Worm (Caenorhabditis elegans): ENCODE results near the gene sma-9.

sma-9 gene

ce11 chrX:10731837-10732236, 37.2 kb upstream of the sma-9 start (continued):
- TF ChIP-seq rcor-1 (GFP tag; IDR thresholded peaks at IDR 0.05) (0 out of 2 replicates have a peak, but pooled peaks have one; percentile 39), ztf-18 (tag; optimal IDR thresholded peaks at IDR 0.05) (peak; percentile 55), nhr-179 (tag; optimal IDR thresholded peaks at IDR 0.05) (peak; percentile 3), D2030.7 (GFP tag; IDR thresholded peaks at IDR 0.05) (peak; percentile 76), snpc-1.1 (tag; optimal IDR thresholded peaks at IDR 0.05; ENCODE audit: insufficient read depth) (peak; percentile 37), bed-1 (GFP tag; IDR thresholded peaks at IDR 0.05) (no peak), pha-4 (tag; optimal IDR thresholded peaks at IDR 0.05) (no peak), ztf-25 (GFP tag; IDR thresholded peaks at IDR 0.05) (peak; percentile 75; the same call in 1 of the 2 replicates), ceh-58 (GFP tag; IDR thresholded peaks at IDR 0.05) (no peak), hmg-20 (GFP tag; IDR thresholded peaks at IDR 0.05) (peak; percentile 23; the same call in 1 of the 2 replicates), mxl-1 (tag; optimal IDR thresholded peaks at IDR 0.05) (peak; percentile 52), unc-62 (GFP tag; optimal IDR thresholded peaks at IDR 0.05) (no peak), nhr-90 (tag; optimal IDR thresholded peaks at IDR 0.05) (no peak), ZK185.1 (tag; optimal IDR thresholded peaks at IDR 0.05; ENCODE audit: poor library complexity, severe bottlenecking) (peak; percentile 72), lin-26 (GFP tag; IDR thresholded peaks at IDR 0.05) (peak; percentile 90), madf-3 (GFP tag; IDR thresholded peaks at IDR 0.05) (no peak), cebp-2 (GFP tag; IDR thresholded peaks at IDR 0.05) (0 out of 2 replicates have a peak, but pooled peaks have one; percentile 32), ztf-6 (GFP tag; IDR thresholded peaks at IDR 0.05) (no peak), mes-4 (tag; optimal IDR thresholded peaks at IDR 0.05) (peak; percentile 43), B0261.1 (tag; optimal IDR thresholded peaks at IDR 0.05) (peak; percentile 76), Y56A3A.18 (GFP tag; IDR thresholded peaks at IDR 0.05) (no peak), xnd-1 (tag; optimal IDR thresholded peaks at IDR 0.05) (no peak), F49E8.2 (tag; optimal IDR thresholded peaks at IDR 0.05; ENCODE audit: insufficient read depth) (peak; percentile 54), B0019.2 (GFP tag; conservative IDR thresholded peaks at IDR 0.05) (no peak), rpc-1 (optimal IDR thresholded peaks at IDR 0.05) (peak; percentile 81), rpc-1 (tag; optimal IDR thresholded peaks at IDR 0.05) (peak; percentile 96), hmg-1.2 (GFP tag; IDR thresholded peaks at IDR 0.05) (peak; percentile 67), attf-5 (GFP tag; optimal IDR thresholded peaks at IDR 0.05) (no peak), somi-1 (GFP tag; optimal IDR thresholded peaks at IDR 0.05) (no peak), snpc-3.4 (tag; optimal IDR thresholded peaks at IDR 0.05) (peak; percentile 72), egl-44 (GFP tag; IDR thresholded peaks at IDR 0.05) (0 out of 2 replicates have a peak, but pooled peaks have one; percentile 39), ceh-40 (GFP tag; IDR thresholded peaks at IDR 0.05) (no peak), F55B11.4 (tag; optimal IDR thresholded peaks at IDR 0.05; ENCODE audit: borderline replicate concordance, insufficient read depth) (no peak), F23B12.7 (tag; optimal IDR thresholded peaks at IDR 0.05; ENCODE audit: insufficient read depth) (peak; percentile 62), aptf-3 (GFP tag; IDR thresholded peaks at IDR 0.05) (no peak), F39B2.1 (GFP tag; IDR thresholded peaks at IDR 0.05) (no peak), die-1 (tag; optimal IDR thresholded peaks at IDR 0.05) (peak; percentile 84), let-607 (tag; optimal IDR thresholded peaks at IDR 0.05) (peak in 1 of 2 experiments; percentile 34), rec-8 (tag; optimal IDR thresholded peaks at IDR 0.05) (peak; percentile 41 to 57), tlf-1 (GFP tag; optimal IDR thresholded peaks at IDR 0.05) (no peak), Y53F4B.3 (GFP tag; IDR thresholded peaks at IDR 0.05) (peak; percentile 13; the same call in 1 of the 2 replicates), ztf-26 (tag; optimal IDR thresholded peaks at IDR 0.05) (peak; percentile 40), nhr-80 (tag; optimal IDR thresholded peaks at IDR 0.05) (no peak), snpc-4 (GFP tag; optimal IDR thresholded peaks at IDR 0.05) (peak; percentile 78), snpc-4 (tag; optimal IDR thresholded peaks at IDR 0.05) (no peak), Y95B8A.8 (GFP tag; IDR thresholded peaks at IDR 0.05) (no peak), dpl-1 (GFP tag; optimal IDR thresholded peaks at IDR 0.05) (peak; percentile 15), hrde-1 (tag; optimal IDR thresholded peaks at IDR 0.05; ENCODE audit: borderline replicate concordance) (peak; percentile 57)

All from whole organism, young adult.